Worm (Caenorhabditis elegans): ENCODE measurements around the gene R08A2.5.

- TF ChIP-seq T22C8.4 (GFP tag; IDR thresholded peaks at IDR 0.05) (no peak), med-1 (GFP tag; optimal IDR thresholded peaks at IDR 0.05; ENCODE audit: insufficient read depth) (no peak), klf-2 (GFP tag; conservative IDR thresholded peaks at IDR 0.05) (no peak), cog-1 (tag; optimal IDR thresholded peaks at IDR 0.05) (no peak), tab-1 (GFP tag; IDR thresholded peaks at IDR 0.05) (no peak), flt-1 (GFP tag; IDR thresholded peaks at IDR 0.05) (no peak), ref-1 (GFP tag; conservative IDR thresholded peaks at IDR 0.05) (no peak), ztf-23 (GFP tag; IDR thresholded peaks at IDR 0.05) (no peak), ztf-29 (GFP tag; IDR thresholded peaks at IDR 0.05) (no peak)
These were observed 50.1 kb downstream of the R08A2.5 start for ce11 chrV:14762563-14762962.

Measured in whole organism, midembryonic.